Fruit fly (Drosophila melanogaster) whole organism, embryonic: ENCODE results near the gene Atat.

ENCODE experiments used
- CG10147 ChIP-seq: fragments of 200-800 bp; sonication (Bioruptor generic); optimal IDR thresholded peaks from 2 replicates; lab custom pipeline; 2019; ENCODE audit warnings: missing biosample characterization, mild to moderate bottlenecking, missing genetic modification characterization, moderate library complexity
- CG10366 ChIP-seq: fragments of 200-800 bp; sonication (Bioruptor generic); IDR thresholded peaks from 2 replicates; pipeline ENCODE4 v1.3.6; 2022; ENCODE audit warnings: missing biosample characterization, missing genetic modification characterization
- CG11695 ChIP-seq: fragments of 200-800 bp; sonication (Bioruptor generic); IDR thresholded peaks from 3 replicates; pipeline ENCODE4 v1.3.6; 2022; ENCODE audit warnings: missing biosample characterization, missing genetic modification characterization
- CG11696 ChIP-seq: fragments of 200-800 bp; sonication (Bioruptor generic); IDR thresholded peaks from 2 replicates; pipeline ENCODE4 v1.3.6; 2022; ENCODE audit warnings: missing biosample characterization, missing genetic modification characterization
- CG12744 ChIP-seq: fragments of 200-800 bp; sonication (Bioruptor generic); optimal IDR thresholded peaks from 2 replicates; lab custom pipeline; 2016; ENCODE audit warnings: missing biosample characterization, missing genetic modification characterization
- CG15601 ChIP-seq: fragments of 200-800 bp; sonication (Bioruptor generic); optimal IDR thresholded peaks from 3 replicates; lab custom pipeline; 2019; ENCODE audit warnings: missing biosample characterization, mild to moderate bottlenecking, missing genetic modification characterization, moderate library complexity
- CG17328 ChIP-seq: fragments of 200-800 bp; sonication (Bioruptor generic); IDR thresholded peaks from 2 replicates; pipeline ENCODE4 v1.3.6; 2022; ENCODE audit warnings: missing biosample characterization, missing genetic modification characterization
- CG17361 ChIP-seq: fragments of 200-800 bp; sonication (Bioruptor generic); IDR thresholded peaks from 3 replicates; pipeline ENCODE4 v1.3.6; 2022; ENCODE audit warnings: missing biosample characterization, missing genetic modification characterization
- CG2202 ChIP-seq: fragments of 200-800 bp; sonication (Bioruptor generic); optimal IDR thresholded peaks from 2 replicates; lab custom pipeline; 2018; ENCODE audit warnings: missing biosample characterization, mild to moderate bottlenecking, missing genetic modification characterization
- CG32772 ChIP-seq: fragments of 200-800 bp; sonication (Bioruptor generic); IDR thresholded peaks from 2 replicates; pipeline ENCODE4 v1.3.6; 2022; ENCODE audit warnings: missing biosample characterization, missing genetic modification characterization
- CG33213 ChIP-seq: fragments of 200-800 bp; sonication (Bioruptor generic); optimal IDR thresholded peaks from 3 replicates; lab custom pipeline; 2016; ENCODE audit warnings: missing biosample characterization, missing genetic modification characterization
- CG3995 ChIP-seq: fragments of 200-800 bp; sonication (Bioruptor generic); optimal IDR thresholded peaks from 3 replicates; lab custom pipeline; 2016; ENCODE audit warnings: missing biosample characterization, missing genetic modification characterization
- CG4360 ChIP-seq: fragments of 200-800 bp; sonication (Bioruptor generic); IDR thresholded peaks from 2 replicates; pipeline ENCODE4 v1.3.6; 2022; ENCODE audit warnings: missing biosample characterization, missing genetic modification characterization
- CG4820 ChIP-seq: fragments of 200-800 bp; sonication (Bioruptor generic); optimal IDR thresholded peaks from 3 replicates; lab custom pipeline; 2016; ENCODE audit warnings: missing biosample characterization, missing genetic modification characterization
- CG6689 ChIP-seq: fragments of 200-800 bp; sonication (Bioruptor generic); IDR thresholded peaks from 2 replicates; pipeline ENCODE4 v1.3.6; 2022; ENCODE audit warnings: missing biosample characterization, missing genetic modification characterization
- CG7357 ChIP-seq: fragments of 200-800 bp; sonication (Bioruptor generic); IDR thresholded peaks from 3 replicates; pipeline ENCODE4 v1.3.6; 2022; ENCODE audit warnings: missing biosample characterization, missing genetic modification characterization
- CG7987 ChIP-seq: fragments of 200-800 bp; sonication (Bioruptor generic); optimal IDR thresholded peaks from 2 replicates; lab custom pipeline; 2018; ENCODE audit warnings: missing biosample characterization, mild to moderate bottlenecking, missing genetic modification characterization, moderate library complexity
- CG8290 ChIP-seq, 3 experiments: fragments of 200-800 bp; sonication (Bioruptor generic); optimal IDR thresholded peaks; 2 replicates each; lab custom pipeline; 2016 to 2019; ENCODE audit warnings: missing biosample characterization in 3 of 3, missing genetic modification characterization in 3 of 3, mild to moderate bottlenecking in 2 of 3, moderate library complexity in 1 of 3
- CG8388 ChIP-seq: fragments of 200-800 bp; sonication (Bioruptor generic); optimal IDR thresholded peaks from 2 replicates; lab custom pipeline; 2019; ENCODE audit warnings: missing biosample characterization, mild to moderate bottlenecking, missing genetic modification characterization, moderate library complexity
- CG9817 ChIP-seq: fragments of 200-800 bp; sonication (Bioruptor generic); optimal IDR thresholded peaks from 2 replicates; lab custom pipeline; 2018; ENCODE audit warnings: missing biosample characterization, mild to moderate bottlenecking, missing genetic modification characterization, moderate library complexity
- CkIIα-i1 ChIP-seq: fragments of 200-800 bp; sonication (Bioruptor generic); IDR thresholded peaks from 2 replicates; pipeline ENCODE4 v1.3.6; 2022; ENCODE audit warnings: missing biosample characterization, missing genetic modification characterization
- Elba2 ChIP-seq: fragments of 200-800 bp; sonication (Bioruptor generic); optimal IDR thresholded peaks from 3 replicates; lab custom pipeline; 2016; ENCODE audit warnings: missing biosample characterization, missing genetic modification characterization
- Hr3 ChIP-seq: fragments of 200-800 bp; sonication (Bioruptor generic); optimal IDR thresholded peaks from 3 replicates; lab custom pipeline; 2016; ENCODE audit warnings: missing biosample characterization, missing genetic modification characterization
- Jarid2 ChIP-seq: fragments of 200-800 bp; sonication (Bioruptor generic); optimal IDR thresholded peaks from 3 replicates; lab custom pipeline; 2017; ENCODE audit warnings: mild to moderate bottlenecking, missing biosample characterization, missing genetic modification reagents, missing genetic modification characterization
- Lpt ChIP-seq: fragments of >200 bp; optimal IDR thresholded peaks from 2 replicates; lab custom pipeline; 2018; ENCODE audit warnings: missing biosample characterization, missing genetic modification characterization
- NC2β ChIP-seq: fragments of 200-800 bp; sonication (Bioruptor generic); optimal IDR thresholded peaks from 2 replicates; lab custom pipeline; 2016; ENCODE audit warnings: missing biosample characterization, missing genetic modification characterization
- Nf-YA ChIP-seq: fragments of 200-800 bp; sonication (Bioruptor generic); IDR thresholded peaks from 2 replicates; pipeline ENCODE4 v1.3.6; 2022; ENCODE audit warnings: missing biosample characterization, missing genetic modification characterization
- PHDP ChIP-seq: fragments of 200-800 bp; sonication (Bioruptor generic); optimal IDR thresholded peaks from 3 replicates; lab custom pipeline; 2018; ENCODE audit warnings: missing biosample characterization, mild to moderate bottlenecking, missing genetic modification characterization, moderate library complexity
- Pdp1 ChIP-seq, 2 experiments: fragments of 200-800 bp; sonication (Bioruptor generic); optimal IDR thresholded peaks; 3 replicates each; lab custom pipeline; 2016; ENCODE audit warnings: missing biosample characterization in 2 of 2, missing genetic modification characterization in 2 of 2, mild to moderate bottlenecking in 1 of 2, moderate library complexity in 1 of 2
- Sox100B ChIP-seq: fragments of 200-800 bp; sonication (Bioruptor generic); optimal IDR thresholded peaks from 3 replicates; lab custom pipeline; 2018; ENCODE audit warnings: missing biosample characterization, mild to moderate bottlenecking, missing genetic modification characterization
- ato ChIP-seq: fragments of 200-800 bp; sonication (Bioruptor generic); IDR thresholded peaks from 2 replicates; pipeline ENCODE4 v1.3.6; 2022; ENCODE audit warnings: missing biosample characterization, missing genetic modification characterization; ENCODE audit not compliant: partially characterized antibody
- ci ChIP-seq: fragments of 200-800 bp; sonication (Bioruptor generic); IDR thresholded peaks from 3 replicates; pipeline ENCODE4 v1.3.6; 2022; ENCODE audit warnings: missing biosample characterization, missing genetic modification characterization
- crol ChIP-seq: fragments of 200-800 bp; sonication (Bioruptor generic); IDR thresholded peaks from 2 replicates; pipeline ENCODE4 v1.3.6; 2022; ENCODE audit warnings: missing biosample characterization, missing genetic modification characterization
- eve ChIP-seq, 2 experiments: fragments of >200 bp; optimal IDR thresholded peaks; 2 replicates each; lab custom pipeline; 2017; ENCODE audit warnings: missing biosample characterization in 2 of 2, missing genetic modification characterization in 2 of 2
- fd3F ChIP-seq: fragments of 200-800 bp; sonication (Bioruptor generic); optimal IDR thresholded peaks from 2 replicates; lab custom pipeline; 2018; ENCODE audit warnings: missing biosample characterization, mild to moderate bottlenecking, missing genetic modification characterization, moderate library complexity
- her ChIP-seq: fragments of 200-800 bp; sonication (Bioruptor generic); optimal IDR thresholded peaks from 2 replicates; lab custom pipeline; 2016; ENCODE audit warnings: missing biosample characterization, missing genetic modification characterization
- lmd ChIP-seq: fragments of 200-800 bp; sonication (Bioruptor generic); IDR thresholded peaks from 2 replicates; pipeline ENCODE4 v1.3.6; 2022; ENCODE audit warnings: missing biosample characterization, missing genetic modification characterization
- odd ChIP-seq: fragments of 200-800 bp; sonication (Bioruptor generic); optimal IDR thresholded peaks from 2 replicates; lab custom pipeline; 2017; ENCODE audit warnings: missing biosample characterization, mild to moderate bottlenecking, missing genetic modification characterization
- p53 ChIP-seq: fragments of 200-800 bp; sonication (Bioruptor generic); optimal IDR thresholded peaks from 2 replicates; lab custom pipeline; 2016; ENCODE audit warnings: missing biosample characterization, missing genetic modification characterization
- peb ChIP-seq: fragments of 200-800 bp; sonication (Bioruptor generic); IDR thresholded peaks from 2 replicates; pipeline ENCODE4 v1.3.6; 2022; ENCODE audit warnings: missing biosample characterization, missing genetic modification characterization
- pum ChIP-seq: fragments of 200-800 bp; sonication (Bioruptor generic); optimal IDR thresholded peaks from 2 replicates; lab custom pipeline; 2016; ENCODE audit warnings: missing biosample characterization, missing genetic modification characterization
- schlank ChIP-seq: fragments of 200-800 bp; sonication (Bioruptor generic); optimal IDR thresholded peaks from 2 replicates; lab custom pipeline; 2018; ENCODE audit warnings: missing biosample characterization, mild to moderate bottlenecking, missing genetic modification characterization
- sd ChIP-seq: fragments of 200-800 bp; sonication (Bioruptor generic); optimal IDR thresholded peaks from 3 replicates; lab custom pipeline; 2018; ENCODE audit warnings: missing biosample characterization, mild to moderate bottlenecking, missing genetic modification characterization, moderate library complexity
- sisA ChIP-seq: fragments of 200-800 bp; sonication (Bioruptor generic); IDR thresholded peaks from 2 replicates; pipeline ENCODE4 v1.3.6; 2022; ENCODE audit warnings: missing biosample characterization, missing genetic modification characterization
- tap ChIP-seq: fragments of 200-800 bp; optimal IDR thresholded peaks from 3 replicates; lab custom pipeline; 2019; ENCODE audit warnings: missing biosample characterization, mild to moderate bottlenecking, missing genetic modification characterization, moderate library complexity
- tio ChIP-seq: fragments of 200-800 bp; sonication (Bioruptor generic); optimal IDR thresholded peaks from 2 replicates; lab custom pipeline; 2017; ENCODE audit warnings: missing biosample characterization, missing genetic modification characterization, inconsistent platforms
- trem ChIP-seq: fragments of 200-800 bp; optimal IDR thresholded peaks from 3 replicates; lab custom pipeline; 2019; ENCODE audit warnings: missing biosample characterization, mild to moderate bottlenecking, missing genetic modification characterization, moderate library complexity
- unpg ChIP-seq: fragments of 200-800 bp; sonication (Bioruptor generic); optimal IDR thresholded peaks from 3 replicates; lab custom pipeline; 2018; ENCODE audit warnings: missing biosample characterization, mild to moderate bottlenecking, missing genetic modification characterization, moderate library complexity
- yki ChIP-seq: fragments of >200 bp; optimal IDR thresholded peaks from 3 replicates; lab custom pipeline; 2018

The Atat gene

DNA sequence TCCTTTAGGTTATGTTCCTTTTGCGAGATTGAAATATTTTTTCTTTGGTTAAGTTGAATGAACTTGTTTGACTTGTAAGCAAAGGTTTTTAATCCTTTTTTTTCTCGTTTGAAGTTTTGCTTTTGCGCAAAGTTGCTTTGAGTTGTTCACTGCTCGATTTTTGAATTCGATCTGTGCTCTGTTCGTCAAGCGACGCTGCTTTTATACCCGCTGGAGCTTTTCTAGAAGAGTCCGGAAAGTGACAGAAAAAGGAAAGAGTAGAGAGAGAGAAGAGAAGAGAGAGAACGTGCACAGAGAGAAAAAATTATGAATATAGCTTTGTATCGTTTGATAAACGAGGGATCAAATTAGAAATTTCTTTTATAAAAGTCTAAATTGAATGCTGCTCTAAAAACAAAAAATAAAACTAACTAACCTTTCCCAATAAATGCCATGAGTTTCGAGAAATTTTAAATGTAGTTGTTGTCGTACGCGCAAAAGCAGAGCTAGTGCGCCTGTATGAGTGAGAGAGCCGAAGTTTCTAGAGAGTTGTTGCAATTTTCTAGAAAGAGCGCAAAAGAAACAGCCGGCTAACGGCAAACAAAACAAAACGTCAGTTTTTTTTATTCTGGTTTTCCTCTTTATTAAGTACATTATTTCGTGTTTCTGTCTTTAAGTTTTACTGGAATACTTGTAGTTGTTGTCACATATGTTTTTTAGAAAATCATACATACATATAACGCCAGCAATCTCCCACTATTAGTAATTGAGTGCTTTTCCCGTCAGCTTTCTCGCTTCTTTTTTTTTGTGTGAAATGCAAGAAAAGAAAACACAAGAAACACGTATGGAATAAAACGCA is 49.1 kb downstream of the Atat start, which contains the start of gene Hsp26 (continued):
- TF ChIP-seq CG2202 (peak; percentile 80), CG17328 (GFP tag; lab: Robert Waterston, UW) (peak; percentile 91), Hr3 (GFP tag; lab: Kevin White, UChicago) (peak; percentile 80), CG3995 (GFP tag; lab: Kevin White, UChicago) (peak; percentile 12), CG9817 (tag; lab: Kevin White, UChicago) (peak; percentile 52), lmd (GFP tag; lab: Robert Waterston, UW) (peak; percentile 77), CG8388 (peak; percentile 87), yki (peak; percentile 10), CkIIα-i1 (no peak), Nf-YA (GFP tag; lab: Robert Waterston, UW) (peak; percentile 40; the same call in 1 of the 2 replicates), sisA (peak; percentile 74), schlank (tag; lab: Kevin White, UChicago) (peak; percentile 8), CG32772 (GFP tag; lab: Robert Waterston, UW) (peak; percentile 71), p53 (peak; percentile 63), peb (peak; percentile 72), Jarid2 (peak; percentile 75), CG33213 (peak; percentile 72), unpg (GFP tag; lab: Kevin White, UChicago) (peak; percentile 91), tio (GFP tag; lab: Kevin White, UChicago) (peak; percentile 72), ato (GFP tag; lab: Robert Waterston, UW) (no peak), Pdp1 (GFP tag; optimal IDR thresholded peaks at IDR 0.05; lab: Kevin White, UChicago) (peak; percentile 75 to 82), CG12744 (peak; percentile 58), CG4820 (peak; percentile 67), CG6689 (GFP tag; lab: Robert Waterston, UW) (peak; percentile 83), CG7987 (GFP tag; lab: Kevin White, UChicago) (peak; percentile 43), NC2β (GFP tag; lab: Kevin White, UChicago) (peak; percentile 78), crol (no peak), CG15601 (peak; percentile 85), her (GFP tag; lab: Kevin White, UChicago) (peak; percentile 87), CG11696 (GFP tag; lab: Robert Waterston, UW) (peak; percentile 65), ci (GFP tag; lab: Robert Waterston, UW) (peak; percentile 96), CG17361 (GFP tag; lab: Robert Waterston, UW) (peak; percentile 84), odd (GFP tag; lab: Kevin White, UChicago) (peak; percentile 86), Sox100B (GFP tag; lab: Kevin White, UChicago) (peak; percentile 67), fd3F (peak; percentile 67), CG4360 (GFP tag; lab: Robert Waterston, UW) (peak; percentile 54), CG10366 (GFP tag; lab: Robert Waterston, UW) (peak; percentile 87), CG8290 (GFP tag; optimal IDR thresholded peaks at IDR 0.05; lab: Kevin White, UChicago) (peak; percentile 72), CG8290 (tag; optimal IDR thresholded peaks at IDR 0.05; lab: Kevin White, UChicago) (peak in 1 of 2 experiments; percentile 24), CG10147 (GFP tag; lab: Kevin White, UChicago) (peak; percentile 74), Elba2 (GFP tag; lab: Kevin White, UChicago) (no peak), sd (peak; percentile 59), eve (GFP tag; optimal IDR thresholded peaks at IDR 0.05; lab: Kevin White, UChicago) (no peak), CG7357 (GFP tag; lab: Robert Waterston, UW) (peak; percentile 61), CG11695 (GFP tag; lab: Robert Waterston, UW) (peak; percentile 90), pum (GFP tag; lab: Kevin White, UChicago) (peak; percentile 81), trem (tag; lab: Kevin White, UChicago) (peak; percentile 54), tap (tag; lab: Kevin White, UChicago) (peak; percentile 71), Lpt (no peak), PHDP (peak; percentile 90)
